Worm (Caenorhabditis elegans) whole organism, late embryonic: ENCODE data around the gene ndub-6.

Source experiments
- C08G9.2 ChIP-seq: sonication (generic microtip); optimal IDR thresholded peaks from 2 replicates; lab custom pipeline; 2016; ENCODE audit warnings: mild to moderate bottlenecking, missing genetic modification characterization, moderate library complexity, missing compliant biosample characterization
- F13H6.1 ChIP-seq: sonication (generic microtip); optimal IDR thresholded peaks from 2 replicates; lab custom pipeline; 2016; ENCODE audit warnings: missing genetic modification characterization, missing compliant biosample characterization
- T23F11.4 ChIP-seq: fragments of 200-800 bp; sonication (Bioruptor generic); optimal IDR thresholded peaks from 2 replicates; lab custom pipeline; 2018; ENCODE audit warnings: mild to moderate bottlenecking, missing genetic modification characterization, missing compliant biosample characterization
- ahr-1 ChIP-seq: sonication (generic microtip); optimal IDR thresholded peaks from 2 replicates; lab custom pipeline; 2016; ENCODE audit warnings: missing genetic modification characterization, missing compliant biosample characterization
- ceh-14 ChIP-seq: sonication (generic microtip); optimal IDR thresholded peaks from 2 replicates; lab custom pipeline; 2016; ENCODE audit warnings: missing genotype, missing genetic modification characterization, missing compliant biosample characterization
- ceh-18 ChIP-seq: sonication (generic microtip); optimal IDR thresholded peaks from 2 replicates; lab custom pipeline; 2016; ENCODE audit warnings: missing genetic modification characterization, missing compliant biosample characterization
- ceh-22 ChIP-seq: sonication (generic microtip); optimal IDR thresholded peaks from 2 replicates; lab custom pipeline; 2017; ENCODE audit warnings: missing biosample characterization, missing genetic modification characterization
- ceh-30 ChIP-seq: fragments of 150-350 bp; optimal IDR thresholded peaks from 2 replicates; lab custom pipeline; 2014; ENCODE audit warnings: missing biosample characterization, missing genetic modification characterization
- ceh-31 ChIP-seq: sonication (generic microtip); optimal IDR thresholded peaks from 2 replicates; lab custom pipeline; 2016; ENCODE audit warnings: missing genetic modification characterization, missing compliant biosample characterization
- ceh-45 ChIP-seq: fragments of 200-800 bp; sonication (Bioruptor generic); IDR thresholded peaks from 2 replicates; pipeline ENCODE4 v1.3.6; 2022; ENCODE audit warnings: missing genetic modification reagents, missing genetic modification characterization, missing compliant biosample characterization
- ceh-48 ChIP-seq: sonication (generic microtip); optimal IDR thresholded peaks from 2 replicates; lab custom pipeline; 2016; ENCODE audit warnings: missing genetic modification characterization, inconsistent platforms, missing compliant biosample characterization
- elt-2 ChIP-seq: sonication (generic microtip); optimal IDR thresholded peaks from 2 replicates; lab custom pipeline; 2016; ENCODE audit warnings: missing genetic modification reagents, missing genetic modification characterization, missing compliant biosample characterization
- eyg-1 ChIP-seq: sonication (generic microtip); optimal IDR thresholded peaks from 2 replicates; lab custom pipeline; 2016; ENCODE audit warnings: missing genotype, missing genetic modification characterization, missing compliant biosample characterization
- fkh-10 ChIP-seq: fragments of 150-350 bp; optimal IDR thresholded peaks from 2 replicates; lab custom pipeline; 2014; ENCODE audit warnings: missing biosample characterization, missing genetic modification reagents, missing genetic modification characterization
- hlh-15 ChIP-seq: sonication (generic microtip); optimal IDR thresholded peaks from 2 replicates; lab custom pipeline; 2016; ENCODE audit warnings: missing genetic modification characterization, missing compliant biosample characterization
- hlh-30 ChIP-seq: sonication (generic microtip); optimal IDR thresholded peaks from 2 replicates; lab custom pipeline; 2017; ENCODE audit warnings: antibody characterized with exemption, missing genetic modification characterization, missing compliant biosample characterization; ENCODE audit not compliant: insufficient read depth
- hlh-6 ChIP-seq: sonication (generic microtip); optimal IDR thresholded peaks from 2 replicates; lab custom pipeline; 2016; ENCODE audit warnings: missing genotype, missing genetic modification characterization, missing compliant biosample characterization
- lin-11 ChIP-seq: fragments of 200-800 bp; sonication (Bioruptor generic); optimal IDR thresholded peaks from 2 replicates; lab custom pipeline; 2018; ENCODE audit warnings: mild to moderate bottlenecking, missing genetic modification characterization, missing compliant biosample characterization
- pag-3 ChIP-seq: sonication (generic microtip); optimal IDR thresholded peaks from 2 replicates; lab custom pipeline; 2016; ENCODE audit warnings: missing compliant biosample characterization, missing genetic modification characterization, borderline replicate concordance
- pat-9 ChIP-seq: fragments of 200-800 bp; sonication (Bioruptor generic); optimal IDR thresholded peaks from 2 replicates; lab custom pipeline; 2018; ENCODE audit warnings: mild to moderate bottlenecking, missing genetic modification characterization, moderate library complexity, missing compliant biosample characterization
- pax-1 ChIP-seq: fragments of 150-350 bp; optimal IDR thresholded peaks from 2 replicates; lab custom pipeline; 2014; ENCODE audit warnings: missing biosample characterization, missing genetic modification characterization
- pha-2 ChIP-seq: sonication (generic microtip); optimal IDR thresholded peaks from 2 replicates; lab custom pipeline; 2017; ENCODE audit warnings: mild to moderate bottlenecking, missing genetic modification characterization, missing compliant biosample characterization
- pha-4 ChIP-seq: fragments of 150-350 bp; optimal IDR thresholded peaks from 2 replicates; lab custom pipeline; 2018; ENCODE audit warnings: missing biosample characterization, missing genetic modification reagents, missing genetic modification characterization
- pqm-1 ChIP-seq: sonication (generic microtip); optimal IDR thresholded peaks from 2 replicates; lab custom pipeline; 2016; ENCODE audit warnings: missing genetic modification characterization, missing compliant biosample characterization
- rnt-1 ChIP-seq: sonication (generic microtip); optimal IDR thresholded peaks from 2 replicates; lab custom pipeline; 2016; ENCODE audit warnings: missing genetic modification characterization, missing compliant biosample characterization
- sox-2 ChIP-seq: fragments of 200-800 bp; sonication (Bioruptor generic); IDR thresholded peaks from 2 replicates; pipeline ENCODE4 v1.3.6; 2022; ENCODE audit warnings: missing genetic modification reagents, missing genetic modification characterization, missing compliant biosample characterization
- syd-9 ChIP-seq: sonication (generic microtip); optimal IDR thresholded peaks from 2 replicates; lab custom pipeline; 2016; ENCODE audit warnings: mild to moderate bottlenecking, missing genetic modification characterization, moderate library complexity, missing compliant biosample characterization
- zip-5 ChIP-seq: sonication (generic microtip); optimal IDR thresholded peaks from 2 replicates; lab custom pipeline; 2016; ENCODE audit warnings: missing genetic modification characterization, missing compliant biosample characterization

Gene ndub-6

ce11 chrIV:11673543-11673942 lies 21.3 kb downstream of the ndub-6 start, which contains the start of gene inx-8:
Gene inx-8, plus strand, starts transcription at chrIV:11673843.
- TF ChIP-seq F13H6.1 (tag; lab: Kevin White, UChicago) = no peak
- TF ChIP-seq ceh-31 = no peak
- TF ChIP-seq eyg-1 (tag; lab: Kevin White, UChicago) = no peak
- no peak for TF ChIP-seq ceh-48 (tag; lab: Kevin White, UChicago)
- TF ChIP-seq pat-9 = no peak
- TF ChIP-seq pha-4 (tag; lab: Kevin White, UChicago) = no peak
- TF ChIP-seq ceh-18 (tag; lab: Kevin White, UChicago) = no peak
- no peak for TF ChIP-seq ceh-30 (tag; lab: Kevin White, UChicago)
- no peak for TF ChIP-seq ceh-45 (GFP tag; lab: Robert Waterston, UW)
- TF ChIP-seq lin-11 (tag; lab: Kevin White, UChicago) = no peak
- no peak for TF ChIP-seq pqm-1 (tag; lab: Kevin White, UChicago)
- TF ChIP-seq T23F11.4 (GFP tag; lab: Kevin White, UChicago) = no peak
- TF ChIP-seq rnt-1 (tag; lab: Kevin White, UChicago) = no peak
- no peak for TF ChIP-seq pag-3 (tag; lab: Kevin White, UChicago)

ce11 chrIV:11676054-11676453 lies 23.9 kb downstream of the ndub-6 start, which contains the start of gene inx-9:
Gene inx-9, plus strand, starts transcription at chrIV:11676354.
- TF ChIP-seq sox-2 (GFP tag; lab: Robert Waterston, UW) (no peak), ceh-14 (tag; lab: Kevin White, UChicago) (no peak)
- TF ChIP-seq, all 69 proteins: peak for 0

- TF ChIP-seq hlh-6 (tag; lab: Kevin White, UChicago) = no peak
- TF ChIP-seq T23F11.4 (GFP tag; lab: Kevin White, UChicago) = no peak
- TF ChIP-seq ceh-45 (GFP tag; lab: Robert Waterston, UW) = no peak
- TF ChIP-seq F13H6.1 (tag; lab: Kevin White, UChicago) = no peak
- TF ChIP-seq fkh-10 (GFP tag; lab: Kevin White, UChicago) = no peak
- TF ChIP-seq elt-2 (tag; lab: Kevin White, UChicago) = no peak
- TF ChIP-seq hlh-15 (tag; lab: Kevin White, UChicago) = no peak
- TF ChIP-seq ceh-14 (tag; lab: Kevin White, UChicago) = no peak
Measured at ce11 chrIV:11681905-11682304, 29.7 kb downstream of the ndub-6 start, which contains the start of gene ZK792.4. Gene ZK792.4, minus strand, starts transcription at chrIV:11682005.

- TF ChIP-seq ceh-45 (GFP tag; lab: Robert Waterston, UW) = no peak
Measured at ce11 chrIV:11688018-11688417, 35.8 kb downstream of the ndub-6 start, which contains the start of gene ZK792.5. Gene ZK792.5, minus strand, starts transcription at chrIV:11688118.

ce11 chrIV:11690988-11691387 lies 38.8 kb downstream of the ndub-6 start, which contains the start of gene let-60:
Gene let-60, minus strand, starts transcription at chrIV:11691088.
- TF ChIP-seq hlh-15 (tag; lab: Kevin White, UChicago) = no peak
- no peak for TF ChIP-seq pax-1 (tag; lab: Kevin White, UChicago)
- no peak for TF ChIP-seq syd-9 (tag; lab: Kevin White, UChicago)
- no peak for TF ChIP-seq C08G9.2 (tag; lab: Kevin White, UChicago)

ce11 chrIV:11691524-11691923 lies 39.3 kb downstream of the ndub-6 start:
- no peak for TF ChIP-seq ceh-22 (tag; lab: Kevin White, UChicago)
- TF ChIP-seq zip-5 (tag; lab: Kevin White, UChicago) = no peak
- TF ChIP-seq ceh-30 (tag; lab: Kevin White, UChicago) = no peak
- TF ChIP-seq hlh-30 (tag; lab: Kevin White, UChicago) = no peak
- no peak for TF ChIP-seq ceh-14 (tag; lab: Kevin White, UChicago)
- no peak for TF ChIP-seq pha-2 (tag; lab: Kevin White, UChicago)
- TF ChIP-seq fkh-10 (GFP tag; lab: Kevin White, UChicago) = no peak
- no peak for TF ChIP-seq ahr-1 (tag; lab: Kevin White, UChicago)
